Fruit fly (Drosophila melanogaster) whole organism, adult: ENCODE data around the gene CG42467.

Experiments used
- CG11617 ChIP-seq: fragments of 200-800 bp; sonication (Bioruptor generic); optimal IDR thresholded peaks from 2 replicates; lab custom pipeline; 2017; ENCODE audit warnings: mild to moderate bottlenecking, missing biosample characterization, missing genetic modification reagents, missing genetic modification characterization
- CG12768 ChIP-seq: fragments of 200-800 bp; sonication (Bioruptor generic); optimal IDR thresholded peaks from 2 replicates; lab custom pipeline; 2017; ENCODE audit warnings: missing biosample characterization, missing genetic modification characterization, mild to moderate bottlenecking, moderate library complexity, missing genetic modification reagents
- CG14711 ChIP-seq: fragments of 200-800 bp; sonication (Bioruptor generic); optimal IDR thresholded peaks from 2 replicates; lab custom pipeline; 2018; ENCODE audit warnings: missing biosample characterization, mild to moderate bottlenecking, missing genetic modification characterization, moderate library complexity
- CG1620 ChIP-seq: fragments of 200-800 bp; sonication (Bioruptor generic); optimal IDR thresholded peaks from 2 replicates; lab custom pipeline; 2016; ENCODE audit warnings: missing biosample characterization, missing genetic modification characterization
- CG33017 ChIP-seq: fragments of 200-800 bp; sonication (Bioruptor generic); optimal IDR thresholded peaks from 2 replicates; lab custom pipeline; 2018; ENCODE audit warnings: missing biosample characterization, mild to moderate bottlenecking, missing genetic modification characterization, moderate library complexity
- CG5204 ChIP-seq: fragments of 200-800 bp; sonication (Bioruptor generic); optimal IDR thresholded peaks from 2 replicates; lab custom pipeline; 2016; ENCODE audit warnings: missing biosample characterization, missing genetic modification characterization
- CG7045 ChIP-seq: fragments of 200-800 bp; sonication (Bioruptor generic); optimal IDR thresholded peaks from 2 replicates; lab custom pipeline; 2017; ENCODE audit warnings: missing biosample characterization, mild to moderate bottlenecking, missing genetic modification characterization
- CG7101 ChIP-seq: fragments of 200-800 bp; sonication (Bioruptor generic); optimal IDR thresholded peaks from 2 replicates; lab custom pipeline; 2018; ENCODE audit warnings: missing biosample characterization, mild to moderate bottlenecking, missing genetic modification characterization, moderate library complexity
- Clk ChIP-seq: fragments of 200-800 bp; sonication (Bioruptor generic); optimal IDR thresholded peaks from 2 replicates; lab custom pipeline; 2017; ENCODE audit warnings: missing biosample characterization, missing genetic modification characterization
- Crg-1 ChIP-seq: fragments of 200-800 bp; sonication (Bioruptor generic); optimal IDR thresholded peaks from 2 replicates; lab custom pipeline; 2016; ENCODE audit warnings: missing biosample characterization, missing genetic modification characterization
- Hr96 ChIP-seq: fragments of 200-800 bp; sonication (Bioruptor generic); optimal IDR thresholded peaks from 2 replicates; lab custom pipeline; 2016; ENCODE audit warnings: missing biosample characterization, missing genetic modification characterization
- Mnt ChIP-seq: fragments of 200-800 bp; sonication (Bioruptor generic); optimal IDR thresholded peaks from 2 replicates; lab custom pipeline; 2016; ENCODE audit warnings: missing biosample characterization, mild to moderate bottlenecking, missing genetic modification characterization
- bab1 ChIP-seq: fragments of 200-800 bp; sonication (Bioruptor generic); optimal IDR thresholded peaks from 3 replicates; lab custom pipeline; 2019; ENCODE audit warnings: missing biosample characterization, mild to moderate bottlenecking, missing genetic modification characterization, moderate library complexity
- cic ChIP-seq: fragments of 200-800 bp; sonication (Bioruptor generic); optimal IDR thresholded peaks from 2 replicates; lab custom pipeline; 2017; ENCODE audit warnings: missing biosample characterization, mild to moderate bottlenecking, missing genetic modification characterization, moderate library complexity
- cnc ChIP-seq, 2 experiments: fragments of >200 bp; optimal IDR thresholded peaks; 2 replicates each; lab custom pipeline; 2017
- kay ChIP-seq: fragments of 200-800 bp; sonication (Bioruptor generic); peaks from one replicate; lab custom pipeline; 2016; ENCODE audit warnings: missing biosample characterization, missing genetic modification characterization, borderline replicate concordance
- ovo ChIP-seq: fragments of 200-800 bp; sonication (Bioruptor generic); optimal IDR thresholded peaks from 2 replicates; lab custom pipeline; 2016; ENCODE audit warnings: missing biosample characterization, missing genetic modification characterization
- pad ChIP-seq: fragments of 200-800 bp; sonication (Bioruptor generic); optimal IDR thresholded peaks from 3 replicates; lab custom pipeline; 2017; ENCODE audit warnings: missing biosample characterization, missing genetic modification characterization, mild to moderate bottlenecking, moderate library complexity, missing genetic modification reagents
- tj ChIP-seq: fragments of 200-800 bp; sonication (Bioruptor generic); optimal IDR thresholded peaks from 3 replicates; lab custom pipeline; 2017; ENCODE audit warnings: missing biosample characterization, mild to moderate bottlenecking, missing genetic modification characterization, moderate library complexity
- toe ChIP-seq: fragments of 200-800 bp; sonication (Bioruptor generic); optimal IDR thresholded peaks from 2 replicates; lab custom pipeline; 2016; ENCODE audit warnings: missing biosample characterization, missing genetic modification characterization

The CG42467 gene

dm6 chr2L:3705438-3705921 is 4.4 kb downstream of the CG42467 start, which contains the start of gene CG31778:
Gene CG31778, minus strand, starts transcription at chr2L:3705488.
- TF ChIP-seq Clk (no peak), CG7045 (GFP tag; lab: Kevin White, UChicago) (peak; percentile 6), CG1620 (GFP tag; lab: Kevin White, UChicago) (no peak), Mnt (peak; percentile 30), CG33017 (tag; lab: Kevin White, UChicago) (peak; percentile 83), CG5204 (peak; percentile 50), CG12768 (GFP tag; lab: Kevin White, UChicago) (peak; percentile 42), CG11617 (GFP tag; lab: Kevin White, UChicago) (peak; percentile 24), Crg-1 (no peak), pad (GFP tag; lab: Kevin White, UChicago) (peak; percentile 13), ovo (no peak), CG14711 (tag; lab: Kevin White, UChicago) (peak; percentile 69), cic (GFP tag; lab: Kevin White, UChicago) (no peak), tj (GFP tag; lab: Kevin White, UChicago) (peak; percentile 36), kay (no peak), toe (GFP tag; lab: Kevin White, UChicago) (no peak), cnc (optimal IDR thresholded peaks at IDR 0.05; lab: Kevin White, UChicago) (no peak), bab1 (GFP tag; lab: Kevin White, UChicago) (no peak), CG7101 (tag; lab: Kevin White, UChicago) (peak; percentile 73), Hr96 (GFP tag; lab: Kevin White, UChicago) (no peak)

dm6 chr2L:3706963-3707362 is 5.9 kb downstream of the CG42467 start, which contains the start of gene CG31777:
Gene CG31777, minus strand, starts transcription at chr2L:3707063.
- no peak for TF ChIP-seq bab1 (GFP tag; lab: Kevin White, UChicago)
- no peak for TF ChIP-seq CG7101 (tag; lab: Kevin White, UChicago)
- no peak for TF ChIP-seq Clk
- TF ChIP-seq cic (GFP tag; lab: Kevin White, UChicago), result no peak
- TF ChIP-seq CG7045 (GFP tag; lab: Kevin White, UChicago), result no peak
- TF ChIP-seq pad (GFP tag; lab: Kevin White, UChicago), result no peak
- no peak for TF ChIP-seq kay
- no peak for TF ChIP-seq ovo
- no peak for TF ChIP-seq Hr96 (GFP tag; lab: Kevin White, UChicago)
- TF ChIP-seq CG11617 (GFP tag; lab: Kevin White, UChicago), result no peak
- no peak for TF ChIP-seq CG5204

DNA sequence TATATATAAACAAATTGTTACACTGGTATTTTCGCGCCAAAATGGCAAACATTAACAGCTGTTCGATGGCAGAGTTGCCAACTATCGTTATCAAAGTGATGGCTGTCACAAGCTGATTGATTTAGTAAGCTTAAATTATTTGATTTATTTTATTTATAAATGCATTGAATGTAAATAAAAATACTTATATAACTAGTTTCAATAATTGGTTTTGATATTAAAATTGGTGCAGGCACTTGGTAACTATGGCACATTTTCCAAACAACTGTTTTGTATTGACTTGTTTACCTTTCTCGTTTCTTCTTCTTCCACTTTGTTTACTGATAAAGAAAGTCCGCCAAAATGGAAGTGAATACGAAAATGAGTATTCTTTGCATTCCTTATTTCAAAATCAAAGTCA is 10.6 kb downstream of the CG42467 start, which contains the start of gene cutlet:
cutlet (minus strand) TSS at position 84 of the 400 bp plus-strand sequence.
- TF ChIP-seq toe (GFP tag; lab: Kevin White, UChicago), result no peak
- peak; percentile 90 for TF ChIP-seq CG14711 (tag; lab: Kevin White, UChicago)
- TF ChIP-seq ovo, result no peak
- peak; percentile 1 for TF ChIP-seq pad (GFP tag; lab: Kevin White, UChicago)
- TF ChIP-seq CG1620 (GFP tag; lab: Kevin White, UChicago), result peak; percentile 16
- TF ChIP-seq kay, result peak; percentile 87
- TF ChIP-seq bab1 (GFP tag; lab: Kevin White, UChicago), result peak; percentile 32

- TF ChIP-seq Crg-1 (no peak), CG11617 (GFP tag; lab: Kevin White, UChicago) (peak; percentile 15), pad (GFP tag; lab: Kevin White, UChicago) (peak; percentile 95), CG33017 (tag; lab: Kevin White, UChicago) (no peak), CG5204 (peak; percentile 55), CG7101 (tag; lab: Kevin White, UChicago) (no peak), Hr96 (GFP tag; lab: Kevin White, UChicago) (peak; percentile 52), tj (GFP tag; lab: Kevin White, UChicago) (peak; percentile 35), toe (GFP tag; lab: Kevin White, UChicago) (peak; percentile 36), ovo (peak; percentile 31), kay (peak; percentile 96), CG1620 (GFP tag; lab: Kevin White, UChicago) (peak; percentile 6), CG14711 (tag; lab: Kevin White, UChicago) (peak; percentile 29)
Observed at dm6 chr2L:3712949-3713416, 11.9 kb downstream of the CG42467 start, which contains the start of the genes CG31955 and CG2818. Gene CG31955, minus strand, starts transcription at chr2L:3713105. Gene CG2818, plus strand, starts transcription at chr2L:3713360.

DNA sequence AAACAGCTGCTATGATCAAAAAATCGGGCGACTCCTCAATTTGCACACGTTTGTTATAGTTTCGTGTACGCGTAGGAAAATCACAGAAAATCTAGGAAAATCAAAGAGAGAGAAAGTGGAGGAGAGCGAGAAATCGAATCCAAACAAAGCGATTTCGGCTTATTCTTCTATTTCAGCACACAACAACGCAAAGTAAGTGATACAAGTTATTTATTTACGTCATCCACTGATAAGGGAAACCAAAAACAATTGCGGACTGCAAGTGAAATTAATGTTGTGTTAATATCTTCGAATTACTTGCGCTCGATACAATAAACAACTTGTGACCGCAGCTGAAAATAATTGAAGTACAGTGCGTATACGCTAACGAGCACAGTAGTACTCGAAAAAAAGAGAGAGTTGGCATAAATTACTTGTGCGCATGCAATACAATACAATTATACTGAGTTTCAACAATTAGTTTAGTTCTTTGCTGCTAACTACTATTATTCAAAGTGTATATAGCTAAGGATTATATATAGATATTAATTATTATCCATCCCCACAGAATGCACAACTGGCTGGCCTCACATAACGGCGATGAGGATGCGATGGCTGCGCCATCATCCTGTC is 12.6 kb downstream of the CG42467 start:
- TF ChIP-seq CG5204 (no peak), cic (GFP tag; lab: Kevin White, UChicago) (no peak), CG12768 (GFP tag; lab: Kevin White, UChicago) (no peak), cnc (optimal IDR thresholded peaks at IDR 0.05; lab: Kevin White, UChicago) (no peak), pad (GFP tag; lab: Kevin White, UChicago) (no peak), CG11617 (GFP tag; lab: Kevin White, UChicago) (no peak)

DNA sequence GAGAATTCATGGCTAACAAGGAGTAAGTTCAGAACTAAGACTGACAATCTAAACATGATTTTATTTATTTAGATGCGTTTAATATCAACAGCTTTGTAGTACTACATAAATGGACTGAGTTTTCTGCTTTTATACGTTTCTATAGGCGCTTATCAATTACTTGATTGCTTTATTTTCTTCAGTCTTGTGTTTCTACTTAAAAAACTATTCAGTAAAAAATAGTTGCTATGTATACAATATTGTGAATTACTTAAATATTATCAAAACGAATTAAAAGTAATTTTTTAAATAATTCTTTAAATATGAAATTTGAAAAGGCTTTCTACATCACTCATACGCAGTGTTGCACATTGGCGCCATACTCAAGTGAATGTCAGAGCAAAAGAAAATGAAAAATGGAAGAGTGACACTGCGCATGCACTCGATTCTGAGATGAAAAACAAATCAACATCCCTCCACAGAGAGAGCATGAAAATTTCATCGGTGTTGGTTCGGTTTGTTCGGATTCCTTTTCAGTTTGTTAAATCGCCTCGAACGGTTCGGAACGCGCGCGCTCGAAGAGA is 16.7 kb downstream of the CG42467 start, which contains the start of the genes lectin-24A and Shaw:
lectin-24A (minus strand) TSS at position 101 of the 563 bp plus-strand sequence.
Shaw (plus strand) TSS at position 513 of the 563 bp plus-strand sequence.
- TF ChIP-seq Clk (no peak), CG5204 (no peak), tj (GFP tag; lab: Kevin White, UChicago) (no peak), bab1 (GFP tag; lab: Kevin White, UChicago) (no peak), CG7045 (GFP tag; lab: Kevin White, UChicago) (no peak), CG12768 (GFP tag; lab: Kevin White, UChicago) (no peak), Mnt (no peak), toe (GFP tag; lab: Kevin White, UChicago) (no peak), pad (GFP tag; lab: Kevin White, UChicago) (no peak), cic (GFP tag; lab: Kevin White, UChicago) (no peak), cnc (optimal IDR thresholded peaks at IDR 0.05; lab: Kevin White, UChicago) (no peak), ovo (no peak), CG11617 (GFP tag; lab: Kevin White, UChicago) (no peak), CG1620 (GFP tag; lab: Kevin White, UChicago) (no peak), Crg-1 (no peak), CG7101 (tag; lab: Kevin White, UChicago) (no peak), kay (no peak), CG33017 (tag; lab: Kevin White, UChicago) (no peak)
